Fruit fly (Drosophila melanogaster) whole organism, embryonic: Measurements from ENCODE around the gene fiz.

Experiments used
- Adf1 ChIP-seq: fragments of 200-800 bp; sonication (Bioruptor generic); IDR thresholded peaks from 2 replicates; pipeline ENCODE4 v1.3.6; 2022; ENCODE audit warnings: missing biosample characterization, missing genetic modification characterization
- Atf6 ChIP-seq: fragments of 200-800 bp; sonication (Bioruptor generic); IDR thresholded peaks from 2 replicates; pipeline ENCODE4 v1.3.6; 2022; ENCODE audit warnings: missing biosample characterization, missing genetic modification characterization
- CG10147 ChIP-seq: fragments of 200-800 bp; sonication (Bioruptor generic); optimal IDR thresholded peaks from 2 replicates; lab custom pipeline; 2019; ENCODE audit warnings: missing biosample characterization, mild to moderate bottlenecking, missing genetic modification characterization, moderate library complexity
- CG10654 ChIP-seq: fragments of 200-800 bp; sonication (Bioruptor generic); optimal IDR thresholded peaks from 2 replicates; lab custom pipeline; 2016; ENCODE audit warnings: missing biosample characterization, missing genetic modification characterization
- CG11093 ChIP-seq: fragments of 200-800 bp; sonication (Bioruptor generic); IDR thresholded peaks from 3 replicates; pipeline ENCODE4 v1.3.6; 2022; ENCODE audit warnings: missing biosample characterization, missing genetic modification characterization
- CG14710 ChIP-seq: fragments of 200-800 bp; sonication (Bioruptor generic); optimal IDR thresholded peaks from 3 replicates; lab custom pipeline; 2019; ENCODE audit warnings: missing biosample characterization, mild to moderate bottlenecking, missing genetic modification characterization, moderate library complexity
- CG15073 ChIP-seq: fragments of 200-800 bp; sonication (Bioruptor generic); optimal IDR thresholded peaks from 2 replicates; lab custom pipeline; 2016; ENCODE audit warnings: missing biosample characterization, missing genetic modification characterization
- CG17328 ChIP-seq: fragments of 200-800 bp; sonication (Bioruptor generic); IDR thresholded peaks from 2 replicates; pipeline ENCODE4 v1.3.6; 2022; ENCODE audit warnings: missing biosample characterization, missing genetic modification characterization
- CG17802 ChIP-seq: fragments of 200-800 bp; sonication (Bioruptor generic); optimal IDR thresholded peaks from 2 replicates; lab custom pipeline; 2018; ENCODE audit warnings: missing biosample characterization, mild to moderate bottlenecking, missing genetic modification characterization, moderate library complexity
- CG18764 ChIP-seq: fragments of 200-800 bp; sonication (Bioruptor generic); optimal IDR thresholded peaks from 3 replicates; lab custom pipeline; 2016; ENCODE audit warnings: missing biosample characterization, missing genetic modification characterization
- CG31388 ChIP-seq: fragments of 200-800 bp; sonication (Bioruptor generic); optimal IDR thresholded peaks from 2 replicates; lab custom pipeline; 2016; ENCODE audit warnings: missing biosample characterization, missing genetic modification characterization
- CG33557 ChIP-seq: fragments of 200-800 bp; sonication (Bioruptor generic); optimal IDR thresholded peaks from 2 replicates; lab custom pipeline; 2019; ENCODE audit warnings: missing biosample characterization, mild to moderate bottlenecking, missing genetic modification characterization, moderate library complexity
- CG34224 ChIP-seq: fragments of 200-800 bp; sonication (Bioruptor generic); IDR thresholded peaks from 3 replicates; pipeline ENCODE4 v1.3.6; 2022; ENCODE audit warnings: missing biosample characterization, missing genetic modification characterization; ENCODE audit not compliant: partially characterized antibody
- CG4617 ChIP-seq: fragments of 200-800 bp; sonication (Bioruptor generic); optimal IDR thresholded peaks from 3 replicates; lab custom pipeline; 2016; ENCODE audit warnings: missing biosample characterization, missing genetic modification characterization, borderline replicate concordance
- CG4820 ChIP-seq: fragments of 200-800 bp; sonication (Bioruptor generic); optimal IDR thresholded peaks from 3 replicates; lab custom pipeline; 2016; ENCODE audit warnings: missing biosample characterization, missing genetic modification characterization
- CG6689 ChIP-seq: fragments of 200-800 bp; sonication (Bioruptor generic); IDR thresholded peaks from 2 replicates; pipeline ENCODE4 v1.3.6; 2022; ENCODE audit warnings: missing biosample characterization, missing genetic modification characterization
- CG7556 ChIP-seq: fragments of 200-800 bp; sonication (Bioruptor generic); optimal IDR thresholded peaks from 2 replicates; lab custom pipeline; 2017; ENCODE audit warnings: missing biosample characterization, mild to moderate bottlenecking, missing genetic modification characterization
- CG7928 ChIP-seq: fragments of 200-800 bp; sonication (Bioruptor generic); optimal IDR thresholded peaks from 2 replicates; lab custom pipeline; 2017; ENCODE audit warnings: missing biosample characterization, mild to moderate bottlenecking, missing genetic modification characterization
- CG8089 ChIP-seq: fragments of 200-800 bp; sonication (Bioruptor generic); optimal IDR thresholded peaks from 3 replicates; lab custom pipeline; 2016; ENCODE audit warnings: missing biosample characterization, missing genetic modification characterization
- CG9876 ChIP-seq: fragments of 200-800 bp; sonication (Bioruptor generic); optimal IDR thresholded peaks from 2 replicates; lab custom pipeline; 2016; ENCODE audit warnings: missing biosample characterization, missing genetic modification characterization
- Dip2 ChIP-seq: fragments of 200-800 bp; sonication (Bioruptor generic); IDR thresholded peaks from 2 replicates; pipeline ENCODE4 v1.3.6; 2022; ENCODE audit warnings: missing biosample characterization, missing genetic modification characterization
- Doc3 ChIP-seq: fragments of 200-800 bp; sonication (Bioruptor generic); IDR thresholded peaks from 3 replicates; pipeline ENCODE4 v1.3.6; 2022; ENCODE audit warnings: missing biosample characterization, missing genetic modification characterization; ENCODE audit not compliant: partially characterized antibody
- ERR ChIP-seq: fragments of 200-800 bp; sonication (Bioruptor generic); optimal IDR thresholded peaks from 2 replicates; lab custom pipeline; 2016; ENCODE audit warnings: missing biosample characterization, missing genetic modification characterization
- Eip74EF ChIP-seq, 2 experiments: fragments of 200-800 bp in 1 of 2; fragments of >200 bp in 1 of 2; sonication (Bioruptor generic) in 1 of 2; optimal IDR thresholded peaks; 2 replicates each; lab custom pipeline; 2017 to 2019; ENCODE audit warnings: missing biosample characterization in 2 of 2, missing genetic modification characterization in 2 of 2, mild to moderate bottlenecking in 1 of 2, moderate library complexity in 1 of 2
- Fer1 ChIP-seq: fragments of 200-800 bp; sonication (Bioruptor generic); optimal IDR thresholded peaks from 2 replicates; lab custom pipeline; 2017; ENCODE audit warnings: missing biosample characterization, mild to moderate bottlenecking, missing genetic modification characterization
- Lim3 ChIP-seq: fragments of 200-800 bp; sonication (Bioruptor generic); IDR thresholded peaks from 2 replicates; pipeline ENCODE4 v1.3.6; 2022; ENCODE audit warnings: missing biosample characterization, missing genetic modification characterization
- Rx ChIP-seq: fragments of 200-800 bp; sonication (Bioruptor generic); IDR thresholded peaks from 2 replicates; pipeline ENCODE4 v1.3.6; 2022; ENCODE audit warnings: missing biosample characterization, missing genetic modification characterization
- Side ChIP-seq: fragments of 200-800 bp; sonication (Bioruptor generic); optimal IDR thresholded peaks from 2 replicates; lab custom pipeline; 2016; ENCODE audit warnings: missing biosample characterization, missing genetic modification characterization
- ab ChIP-seq: fragments of 200-800 bp; sonication (Bioruptor generic); optimal IDR thresholded peaks from 2 replicates; lab custom pipeline; 2016; ENCODE audit warnings: missing biosample characterization, missing genetic modification characterization
- ap ChIP-seq: fragments of 200-800 bp; sonication (Bioruptor generic); IDR thresholded peaks from 2 replicates; pipeline ENCODE4 v1.3.6; 2022; ENCODE audit warnings: missing biosample characterization, missing genetic modification characterization
- ara ChIP-seq: fragments of 200-800 bp; sonication (Bioruptor generic); IDR thresholded peaks from 2 replicates; pipeline ENCODE4 v1.3.6; 2022; ENCODE audit warnings: missing biosample characterization, missing genetic modification characterization
- ase ChIP-seq: fragments of 200-800 bp; sonication (Bioruptor generic); IDR thresholded peaks from 3 replicates; pipeline ENCODE4 v1.3.6; 2022; ENCODE audit warnings: missing biosample characterization, missing genetic modification characterization
- ash1 ChIP-seq: fragments of 200-800 bp; sonication (Bioruptor generic); optimal IDR thresholded peaks from 2 replicates; lab custom pipeline; 2018; ENCODE audit warnings: missing biosample characterization, mild to moderate bottlenecking, missing genetic modification characterization
- bsh ChIP-seq, 2 experiments: fragments of 200-800 bp; sonication (Bioruptor generic); optimal IDR thresholded peaks; 2 replicates each; lab custom pipeline; 2017 to 2018; ENCODE audit warnings: mild to moderate bottlenecking in 2 of 2, missing biosample characterization in 2 of 2, missing genetic modification characterization in 2 of 2, moderate library complexity in 1 of 2
- chinmo ChIP-seq: fragments of 200-800 bp; sonication (Bioruptor generic); IDR thresholded peaks from 4 replicates; pipeline ENCODE4 v1.3.6; 2022; ENCODE audit warnings: missing biosample characterization, missing genetic modification characterization; ENCODE audit not compliant: partially characterized antibody
- ftz-f1 ChIP-seq: fragments of 200-800 bp; sonication (Bioruptor generic); optimal IDR thresholded peaks from 2 replicates; lab custom pipeline; 2016; ENCODE audit warnings: missing biosample characterization, missing genetic modification characterization
- gem ChIP-seq: fragments of 200-800 bp; sonication (Bioruptor generic); optimal IDR thresholded peaks from 2 replicates; lab custom pipeline; 2019; ENCODE audit warnings: missing biosample characterization, mild to moderate bottlenecking, missing genetic modification characterization, moderate library complexity
- gsb-n ChIP-seq: fragments of 200-800 bp; sonication (Bioruptor generic); optimal IDR thresholded peaks from 3 replicates; lab custom pipeline; 2018; ENCODE audit warnings: missing biosample characterization, mild to moderate bottlenecking, missing genetic modification characterization
- hbn ChIP-seq: fragments of 200-800 bp; sonication (Bioruptor generic); IDR thresholded peaks from 2 replicates; pipeline ENCODE4 v1.3.6; 2022; ENCODE audit warnings: missing biosample characterization, missing genetic modification characterization; ENCODE audit not compliant: partially characterized antibody
- her ChIP-seq: fragments of 200-800 bp; sonication (Bioruptor generic); optimal IDR thresholded peaks from 2 replicates; lab custom pipeline; 2016; ENCODE audit warnings: missing biosample characterization, missing genetic modification characterization
- jing ChIP-seq: fragments of 200-800 bp; sonication (Bioruptor generic); optimal IDR thresholded peaks from 2 replicates; lab custom pipeline; 2018; ENCODE audit warnings: missing biosample characterization, mild to moderate bottlenecking, missing genetic modification characterization
- lab ChIP-seq: fragments of 200-800 bp; sonication (Bioruptor generic); optimal IDR thresholded peaks from 3 replicates; lab custom pipeline; 2017; ENCODE audit warnings: missing biosample characterization, missing genetic modification characterization, mild to moderate bottlenecking, moderate library complexity, missing genetic modification reagents
- lola ChIP-seq, 3 experiments: fragments of >200 bp in 2 of 3; fragments of 200-800 bp in 1 of 3; sonication (Bioruptor generic) in 1 of 3; optimal IDR thresholded peaks; 2 replicates each; lab custom pipeline; 2017 to 2019; ENCODE audit warnings: missing biosample characterization in 3 of 3, missing genetic modification characterization in 3 of 3, mild to moderate bottlenecking in 1 of 3, moderate library complexity in 1 of 3
- nmo ChIP-seq: fragments of 200-800 bp; sonication (Bioruptor generic); optimal IDR thresholded peaks from 2 replicates; lab custom pipeline; 2018; ENCODE audit warnings: missing biosample characterization, mild to moderate bottlenecking, missing genetic modification characterization, moderate library complexity
- ro ChIP-seq: fragments of 200-800 bp; sonication (Bioruptor generic); IDR thresholded peaks from 2 replicates; pipeline ENCODE4 v1.3.6; 2022; ENCODE audit warnings: missing biosample characterization, missing genetic modification characterization
- seq ChIP-seq: fragments of 200-800 bp; sonication (Bioruptor generic); IDR thresholded peaks from 2 replicates; pipeline ENCODE4 v1.3.6; 2022; ENCODE audit warnings: missing biosample characterization, missing genetic modification characterization
- sima ChIP-seq: fragments of 200-800 bp; sonication (Bioruptor generic); optimal IDR thresholded peaks from 2 replicates; lab custom pipeline; 2016; ENCODE audit warnings: missing biosample characterization, missing genetic modification characterization
- slp2 ChIP-seq: fragments of 200-800 bp; sonication (Bioruptor generic); optimal IDR thresholded peaks from 2 replicates; lab custom pipeline; 2016; ENCODE audit warnings: missing biosample characterization, missing genetic modification characterization
- vfl ChIP-seq: fragments of 200-800 bp; sonication (Bioruptor generic); optimal IDR thresholded peaks from 2 replicates; lab custom pipeline; 2016; ENCODE audit warnings: missing biosample characterization, missing genetic modification characterization
- zf30C ChIP-seq: fragments of 200-800 bp; sonication (Bioruptor generic); optimal IDR thresholded peaks from 3 replicates; lab custom pipeline; 2018; ENCODE audit warnings: missing biosample characterization, mild to moderate bottlenecking, missing genetic modification characterization

fiz gene

dm6 chrX:14955050-14955783, 45.7 kb upstream of the fiz start, which contains the start of the genes CG9030 and eag (continued):
- TF ChIP-seq Dip2 (GFP tag; lab: Robert Waterston, UW) (peak; percentile 45; the same call in 1 of the 2 replicates), CG7556 (GFP tag; lab: Kevin White, UChicago) (no peak), CG14710 (tag; lab: Kevin White, UChicago) (peak; percentile 18), CG4617 (GFP tag; lab: Kevin White, UChicago) (no peak), CG4820 (GFP tag; lab: Kevin White, UChicago) (no peak), ftz-f1 (GFP tag; lab: Kevin White, UChicago) (no peak), seq (no peak), CG34224 (GFP tag; lab: Robert Waterston, UW) (peak; percentile 85), Rx (GFP tag; lab: Robert Waterston, UW) (no peak), CG18764 (no peak), jing (no peak), Doc3 (GFP tag; lab: Robert Waterston, UW) (peak; percentile 84), gem (tag; lab: Kevin White, UChicago) (no peak), CG6689 (GFP tag; lab: Robert Waterston, UW) (no peak), ara (no peak), ase (GFP tag; lab: Robert Waterston, UW) (no peak), Fer1 (GFP tag; lab: Kevin White, UChicago) (no peak), bsh (GFP tag; optimal IDR thresholded peaks at IDR 0.05; lab: Kevin White, UChicago) (no peak), ro (GFP tag; lab: Robert Waterston, UW) (no peak), ERR (GFP tag; lab: Kevin White, UChicago) (peak; percentile 19), CG31388 (no peak), CG17328 (GFP tag; lab: Robert Waterston, UW) (no peak), zf30C (no peak), nmo (GFP tag; lab: Kevin White, UChicago) (peak; percentile 24), her (GFP tag; lab: Kevin White, UChicago) (no peak), CG8089 (GFP tag; lab: Kevin White, UChicago) (no peak), CG10147 (GFP tag; lab: Kevin White, UChicago) (no peak), Eip74EF (GFP tag; optimal IDR thresholded peaks at IDR 0.05; lab: Kevin White, UChicago) (no peak), lola (GFP tag; optimal IDR thresholded peaks at IDR 0.05; lab: Kevin White, UChicago) (no peak), vfl (GFP tag; lab: Kevin White, UChicago) (no peak), CG33557 (GFP tag; lab: Kevin White, UChicago) (no peak), Adf1 (peak; percentile 69), gsb-n (tag; lab: Kevin White, UChicago) (no peak), Side (no peak), chinmo (peak; percentile 82; the same call in 3 of the 4 replicates), ab (no peak), CG17802 (tag; lab: Kevin White, UChicago) (peak; percentile 4), CG7928 (GFP tag; lab: Kevin White, UChicago) (no peak), CG9876 (no peak), CG10654 (GFP tag; lab: Kevin White, UChicago) (no peak), ash1 (GFP tag; lab: Kevin White, UChicago) (no peak), CG11093 (GFP tag; lab: Robert Waterston, UW) (no peak), Atf6 (GFP tag; lab: Robert Waterston, UW) (no peak), Lim3 (GFP tag; lab: Robert Waterston, UW) (no peak), sima (GFP tag; lab: Kevin White, UChicago) (no peak), hbn (peak; percentile 91), lab (GFP tag; lab: Kevin White, UChicago) (peak; percentile 10), CG15073 (GFP tag; lab: Kevin White, UChicago) (no peak), ap (GFP tag; lab: Robert Waterston, UW) (no peak), slp2 (GFP tag; lab: Kevin White, UChicago) (no peak)
